Fruit fly (Drosophila melanogaster): Measurements from ENCODE around the gene CG7367.

CG7367 gene

dm6 chr2L:8080645-8081044 is 41.1 kb upstream of the CG7367 start:
- TF ChIP-seq ttk (optimal IDR thresholded peaks at IDR 0.05): no peak
- no peak for TF ChIP-seq psq (optimal IDR thresholded peaks at IDR 0.05)
- no peak for TF ChIP-seq Myc (optimal IDR thresholded peaks at IDR 0.05)
- TF ChIP-seq Sin3A (optimal IDR thresholded peaks at IDR 0.05): no peak
- TF ChIP-seq insv (optimal IDR thresholded peaks at IDR 0.05): no peak
- no peak for TF ChIP-seq h (optimal IDR thresholded peaks at IDR 0.05)

DNA sequence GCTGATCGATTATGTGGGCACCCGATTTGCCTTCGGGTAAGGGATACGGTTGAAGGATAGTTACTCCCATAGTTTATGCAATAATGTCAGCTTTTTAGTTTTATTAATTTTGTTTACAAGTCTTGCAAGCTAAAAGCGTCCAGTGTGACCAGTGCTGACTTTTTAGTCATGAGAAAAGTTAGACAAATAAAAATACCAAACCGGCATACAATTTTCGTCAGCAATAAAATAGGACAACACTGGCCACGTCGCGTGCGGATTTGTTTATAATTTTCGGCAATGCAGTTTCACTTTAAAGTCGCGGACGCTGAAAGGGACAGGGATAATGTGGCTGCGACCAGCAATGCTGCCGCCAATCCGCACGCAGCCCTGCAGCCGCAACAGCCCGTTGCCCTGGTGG is 33.1 kb upstream of the CG7367 start, which contains the start of the genes MED20 and Trf:
TSS of gene MED20 (minus strand) at position 157 of the 400 bp plus-strand sequence.
TSS of gene Trf (plus strand) at position 204 of the 400 bp plus-strand sequence.
- TF ChIP-seq psq (optimal IDR thresholded peaks at IDR 0.05) (no peak), insv (optimal IDR thresholded peaks at IDR 0.05) (no peak), ttk (optimal IDR thresholded peaks at IDR 0.05) (no peak), h (optimal IDR thresholded peaks at IDR 0.05) (no peak), Sin3A (optimal IDR thresholded peaks at IDR 0.05) (no peak), Myc (optimal IDR thresholded peaks at IDR 0.05) (no peak)

- TF ChIP-seq Myc (optimal IDR thresholded peaks at IDR 0.05) (no peak), h (optimal IDR thresholded peaks at IDR 0.05) (no peak), Sin3A (optimal IDR thresholded peaks at IDR 0.05) (no peak), psq (optimal IDR thresholded peaks at IDR 0.05) (no peak), insv (optimal IDR thresholded peaks at IDR 0.05) (no peak), ttk (optimal IDR thresholded peaks at IDR 0.05) (no peak)
Observed at dm6 chr2L:8071112-8071976, 31.8 kb upstream of the CG7367 start, which contains the start of gene poe. TSS of gene poe (minus strand) at chr2L:8071624.

dm6 chr2L:8043282-8043668 is 3.7 kb upstream of the CG7367 start, which contains the start of gene Megf8:
TSS of gene Megf8 (plus strand) at chr2L:8043471.
- TF ChIP-seq Myc (optimal IDR thresholded peaks at IDR 0.05): no peak
- no peak for TF ChIP-seq Sin3A (optimal IDR thresholded peaks at IDR 0.05)
- TF ChIP-seq insv (optimal IDR thresholded peaks at IDR 0.05): no peak
- no peak for TF ChIP-seq h (optimal IDR thresholded peaks at IDR 0.05)
- TF ChIP-seq psq (optimal IDR thresholded peaks at IDR 0.05): no peak
- no peak for TF ChIP-seq ttk (optimal IDR thresholded peaks at IDR 0.05)

- no peak for TF ChIP-seq psq (optimal IDR thresholded peaks at IDR 0.05)
- TF ChIP-seq ttk (optimal IDR thresholded peaks at IDR 0.05): no peak
- TF ChIP-seq Sin3A (optimal IDR thresholded peaks at IDR 0.05): no peak
- no peak for TF ChIP-seq Myc (optimal IDR thresholded peaks at IDR 0.05)
- TF ChIP-seq h (optimal IDR thresholded peaks at IDR 0.05): no peak
Observed at dm6 chr2L:8042645-8043281, 3.2 kb upstream of the CG7367 start, which contains the start of gene RpL36A. TSS of gene RpL36A (minus strand) at chr2L:8042909.

dm6 chr2L:8040872-8041271 is 1.3 kb upstream of the CG7367 start, which contains the start of gene CCDC53:
TSS of gene CCDC53 (plus strand) at chr2L:8041106.
- no peak for TF ChIP-seq Myc (optimal IDR thresholded peaks at IDR 0.05)
- TF ChIP-seq Sin3A (optimal IDR thresholded peaks at IDR 0.05): no peak
- TF ChIP-seq h (optimal IDR thresholded peaks at IDR 0.05): no peak
- no peak for TF ChIP-seq ttk (optimal IDR thresholded peaks at IDR 0.05)
- TF ChIP-seq psq (optimal IDR thresholded peaks at IDR 0.05): no peak
- no peak for TF ChIP-seq insv (optimal IDR thresholded peaks at IDR 0.05)

DNA sequence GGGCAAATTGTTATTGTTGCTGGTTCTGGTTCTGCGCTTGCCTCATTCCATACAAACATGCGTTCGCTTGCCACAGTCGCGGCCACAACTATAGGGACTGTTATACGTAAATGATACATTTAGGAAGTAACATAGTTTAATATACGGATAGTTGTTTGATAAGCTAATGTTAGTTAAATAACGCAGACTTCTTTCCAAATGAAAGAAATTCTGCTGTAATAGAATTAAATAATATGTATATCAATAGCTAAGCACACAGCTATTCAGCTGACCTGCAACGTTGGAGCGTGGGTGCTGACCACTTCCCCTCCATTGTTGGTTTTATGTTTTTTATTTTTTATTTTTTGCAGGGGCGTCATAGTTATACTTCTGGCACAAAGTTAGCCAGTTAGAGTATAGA is 4.9 kb downstream of the CG7367 start:
- TF ChIP-seq Myc (optimal IDR thresholded peaks at IDR 0.05) (no peak), h (optimal IDR thresholded peaks at IDR 0.05) (no peak), Sin3A (optimal IDR thresholded peaks at IDR 0.05) (no peak), psq (optimal IDR thresholded peaks at IDR 0.05) (no peak), ttk (optimal IDR thresholded peaks at IDR 0.05) (no peak), insv (optimal IDR thresholded peaks at IDR 0.05) (no peak)

- no peak for TF ChIP-seq Sin3A (optimal IDR thresholded peaks at IDR 0.05)
- no peak for TF ChIP-seq ttk (optimal IDR thresholded peaks at IDR 0.05)
- TF ChIP-seq Myc (optimal IDR thresholded peaks at IDR 0.05): no peak
- TF ChIP-seq insv (optimal IDR thresholded peaks at IDR 0.05): no peak
- TF ChIP-seq psq (optimal IDR thresholded peaks at IDR 0.05): no peak
- no peak for TF ChIP-seq h (optimal IDR thresholded peaks at IDR 0.05)
Observed at dm6 chr2L:8033756-8034155, 5.8 kb downstream of the CG7367 start.

DNA sequence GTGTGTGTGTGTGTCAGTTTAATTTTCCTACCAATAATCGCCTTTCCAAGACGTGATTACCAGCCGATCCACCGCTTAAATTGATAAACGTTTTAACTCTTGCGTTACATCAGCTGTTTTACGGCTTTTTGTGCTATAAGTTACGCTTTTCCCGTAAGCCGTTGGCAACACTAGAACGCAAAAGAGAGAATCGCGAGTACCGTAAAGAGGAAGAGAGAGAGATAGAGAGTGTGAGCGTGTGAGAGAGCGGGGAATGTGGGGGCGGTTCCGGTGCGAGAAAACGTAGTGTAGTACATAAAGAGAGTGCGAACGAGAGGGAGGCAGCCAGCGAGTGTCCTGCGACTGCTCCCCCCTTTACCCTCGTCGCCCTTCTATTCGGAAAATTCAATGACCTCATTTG is 8.0 kb downstream of the CG7367 start:
- no peak for TF ChIP-seq psq (optimal IDR thresholded peaks at IDR 0.05)
- no peak for TF ChIP-seq Myc (optimal IDR thresholded peaks at IDR 0.05)
- TF ChIP-seq h (optimal IDR thresholded peaks at IDR 0.05): no peak
- TF ChIP-seq ttk (optimal IDR thresholded peaks at IDR 0.05): no peak
- no peak for TF ChIP-seq Sin3A (optimal IDR thresholded peaks at IDR 0.05)
- no peak for TF ChIP-seq insv (optimal IDR thresholded peaks at IDR 0.05)

DNA sequence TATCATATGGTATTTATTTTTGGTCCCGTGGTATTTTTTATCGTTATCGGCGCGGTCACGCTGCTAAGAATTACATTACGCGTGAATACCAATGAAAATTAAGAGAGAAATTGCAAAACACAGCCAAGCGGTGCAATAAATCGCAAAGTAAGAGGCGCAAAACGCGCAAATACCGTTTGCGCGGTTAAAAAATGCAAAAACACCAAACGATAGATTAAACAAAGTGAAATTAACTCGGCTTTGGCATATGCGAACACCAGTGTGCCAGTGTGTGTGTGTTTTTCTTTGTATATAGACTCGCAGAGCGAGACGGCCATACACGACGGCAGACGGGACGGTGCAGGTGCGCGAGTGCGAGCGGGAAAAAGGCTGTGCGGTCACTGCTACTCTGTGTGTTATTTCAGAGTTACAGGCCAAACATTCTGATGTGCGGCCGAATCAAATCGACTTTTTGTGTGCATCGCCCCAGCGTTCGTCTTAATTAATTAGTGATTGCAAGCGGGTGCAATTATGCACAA is 8.8 kb downstream of the CG7367 start, which contains the start of gene Cka:
TSS of gene Cka (plus strand) at position 29 of the 518 bp plus-strand sequence.
- no peak for TF ChIP-seq ttk (optimal IDR thresholded peaks at IDR 0.05)
- no peak for TF ChIP-seq Myc (optimal IDR thresholded peaks at IDR 0.05)
- TF ChIP-seq psq (optimal IDR thresholded peaks at IDR 0.05): no peak
- no peak for TF ChIP-seq h (optimal IDR thresholded peaks at IDR 0.05)
- no peak for TF ChIP-seq Sin3A (optimal IDR thresholded peaks at IDR 0.05)
- no peak for TF ChIP-seq insv (optimal IDR thresholded peaks at IDR 0.05)

DNA sequence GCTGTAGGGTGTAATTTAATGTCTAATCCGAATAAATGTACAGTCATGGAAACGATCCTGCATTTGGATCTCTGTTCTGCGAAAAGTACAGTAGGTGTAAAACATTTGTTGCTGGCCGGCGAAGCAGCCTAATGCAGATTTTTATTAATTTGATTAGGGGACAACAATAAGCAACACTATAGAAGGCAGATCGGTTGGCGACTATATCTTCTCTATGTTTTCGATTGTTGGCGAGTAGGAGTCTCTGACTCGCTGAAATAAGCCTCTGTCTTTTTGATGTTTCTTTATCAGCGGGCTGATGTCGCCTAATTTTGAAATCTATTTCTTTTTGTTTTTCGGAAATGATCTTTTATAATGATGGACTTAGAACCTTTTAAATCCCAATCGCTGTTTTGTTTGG is 9.5 kb downstream of the CG7367 start:
- TF ChIP-seq Sin3A (optimal IDR thresholded peaks at IDR 0.05) (no peak), psq (optimal IDR thresholded peaks at IDR 0.05) (no peak), ttk (optimal IDR thresholded peaks at IDR 0.05) (no peak), Myc (optimal IDR thresholded peaks at IDR 0.05) (no peak), h (optimal IDR thresholded peaks at IDR 0.05) (no peak), insv (optimal IDR thresholded peaks at IDR 0.05) (no peak)
